Worm (Caenorhabditis elegans): ENCODE results near the gene C18B2.4.

C18B2.4 gene

DNA sequence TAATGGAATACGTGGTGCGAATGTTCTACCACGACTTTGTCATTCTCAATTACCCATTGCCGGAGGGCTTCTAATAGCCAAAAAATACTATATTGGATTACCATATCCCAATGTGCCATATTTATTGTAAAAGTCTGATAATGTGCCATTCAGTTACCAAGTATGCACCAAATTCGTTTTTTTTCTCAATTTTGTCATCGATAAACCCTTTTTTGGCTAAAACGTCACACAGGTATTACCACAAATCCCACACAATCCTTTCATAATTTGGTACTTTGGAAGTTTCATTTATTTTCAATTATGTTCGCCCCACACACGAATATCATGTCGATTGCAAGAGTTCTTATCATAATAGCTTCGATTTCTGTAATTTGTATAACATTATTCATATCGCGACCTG is 22.5 kb upstream of the C18B2.4 start, which contains the start of gene vep-2:
vep-2 (plus strand) TSS at position 301 of the 400 bp plus-strand sequence.
- TF ChIP-seq tbx-8 (GFP tag; optimal IDR thresholded peaks at IDR 0.05) (no peak), ztf-11 (tag; optimal IDR thresholded peaks at IDR 0.05) (no peak), flh-1 (GFP tag; optimal IDR thresholded peaks at IDR 0.05) (no peak), nhr-12 (tag; optimal IDR thresholded peaks at IDR 0.05) (no peak), elt-1 (tag; optimal IDR thresholded peaks at IDR 0.05; ENCODE audit: borderline replicate concordance, insufficient read depth) (no peak), drap-1 (GFP tag; optimal IDR thresholded peaks at IDR 0.05) (no peak), unc-39 (tag; optimal IDR thresholded peaks at IDR 0.05) (no peak), blmp-1 (tag; optimal IDR thresholded peaks at IDR 0.05) (no peak), nhr-76 (tag; optimal IDR thresholded peaks at IDR 0.05) (no peak), bed-3 (GFP tag; optimal IDR thresholded peaks at IDR 0.05) (no peak), mls-2 (tag; optimal IDR thresholded peaks at IDR 0.05) (no peak), unc-120 (tag; optimal IDR thresholded peaks at IDR 0.05; ENCODE audit: poor library complexity, severe bottlenecking) (no peak), unc-62 (GFP tag; optimal IDR thresholded peaks at IDR 0.05) (no peak), sem-2 (GFP tag; optimal IDR thresholded peaks at IDR 0.05) (no peak), ces-1 (GFP tag; optimal IDR thresholded peaks at IDR 0.05) (no peak), lin-32 (GFP tag; optimal IDR thresholded peaks at IDR 0.05) (no peak), lsy-2 (tag; optimal IDR thresholded peaks at IDR 0.05) (no peak), hlh-1 (tag; optimal IDR thresholded peaks at IDR 0.05) (no peak)

ce11 chrX:3625599-3625998 is 20.1 kb upstream of the C18B2.4 start:
- TF ChIP-seq elt-1 (tag; optimal IDR thresholded peaks at IDR 0.05; ENCODE audit: borderline replicate concordance, insufficient read depth) (no peak), hlh-1 (tag; optimal IDR thresholded peaks at IDR 0.05) (no peak), ceh-39 (tag; optimal IDR thresholded peaks at IDR 0.05) (no peak), sptf-1 (tag; optimal IDR thresholded peaks at IDR 0.05) (no peak), M03D4.4 (tag; optimal IDR thresholded peaks at IDR 0.05) (no peak), blmp-1 (tag; optimal IDR thresholded peaks at IDR 0.05) (no peak), nhr-76 (tag; optimal IDR thresholded peaks at IDR 0.05) (no peak), tbx-8 (GFP tag; optimal IDR thresholded peaks at IDR 0.05) (no peak), flh-1 (GFP tag; optimal IDR thresholded peaks at IDR 0.05) (no peak), sem-2 (GFP tag; optimal IDR thresholded peaks at IDR 0.05) (no peak), snpc-4 (tag; optimal IDR thresholded peaks at IDR 0.05) (no peak), ham-2 (GFP tag; optimal IDR thresholded peaks at IDR 0.05) (no peak), nhr-237 (tag; optimal IDR thresholded peaks at IDR 0.05) (no peak)

ce11 chrX:3623162-3623561 is 17.6 kb upstream of the C18B2.4 start, which contains the start of gene C18B2.2:
Gene C18B2.2, plus strand, starts transcription at chrX:3623462.
- TF ChIP-seq ceh-39 (tag; optimal IDR thresholded peaks at IDR 0.05) (no peak), bed-3 (GFP tag; optimal IDR thresholded peaks at IDR 0.05) (no peak), blmp-1 (tag; optimal IDR thresholded peaks at IDR 0.05) (no peak), unc-39 (tag; optimal IDR thresholded peaks at IDR 0.05) (no peak), ham-2 (GFP tag; optimal IDR thresholded peaks at IDR 0.05) (no peak), elt-1 (tag; optimal IDR thresholded peaks at IDR 0.05; ENCODE audit: borderline replicate concordance, insufficient read depth) (no peak), drap-1 (GFP tag; optimal IDR thresholded peaks at IDR 0.05) (no peak), pha-4 (tag; optimal IDR thresholded peaks at IDR 0.05) (no peak), ces-1 (GFP tag; optimal IDR thresholded peaks at IDR 0.05) (no peak), nhr-237 (tag; optimal IDR thresholded peaks at IDR 0.05) (no peak), lin-32 (GFP tag; optimal IDR thresholded peaks at IDR 0.05) (no peak), snpc-4 (tag; optimal IDR thresholded peaks at IDR 0.05) (no peak), mab-5 (tag; optimal IDR thresholded peaks at IDR 0.05) (no peak), sptf-1 (tag; optimal IDR thresholded peaks at IDR 0.05) (no peak), zip-8 (tag; optimal IDR thresholded peaks at IDR 0.05) (no peak), mep-1 (tag; optimal IDR thresholded peaks at IDR 0.05) (no peak), nhr-76 (tag; optimal IDR thresholded peaks at IDR 0.05) (no peak)

DNA sequence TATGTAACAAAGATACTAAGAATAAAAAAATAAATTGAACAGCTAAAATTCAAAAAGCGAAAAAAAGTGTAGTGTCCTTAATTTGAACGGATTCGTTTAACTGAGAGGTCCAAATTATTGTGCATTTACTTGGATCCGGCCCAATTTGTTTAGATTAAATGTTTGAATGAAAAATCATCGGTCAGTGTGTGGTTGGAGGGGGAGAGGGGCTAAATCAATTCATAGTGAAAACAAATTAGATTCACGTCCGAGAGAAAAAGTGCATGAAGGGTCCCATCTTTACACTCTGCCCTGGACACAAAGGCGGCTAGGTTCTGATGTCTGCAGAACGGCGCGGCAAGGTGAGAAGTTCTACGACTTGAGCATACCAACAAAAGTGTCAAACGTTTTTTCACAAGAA is 13.3 kb upstream of the C18B2.4 start:
- TF ChIP-seq nhr-28 (tag; optimal IDR thresholded peaks at IDR 0.05), result no peak
- TF ChIP-seq cnd-1 (tag; optimal IDR thresholded peaks at IDR 0.05), result no peak
- no peak for TF ChIP-seq elt-1 (tag; optimal IDR thresholded peaks at IDR 0.05; ENCODE audit: borderline replicate concordance, insufficient read depth)
- peak; percentile 92 for TF ChIP-seq ces-1 (GFP tag; optimal IDR thresholded peaks at IDR 0.05)

DNA sequence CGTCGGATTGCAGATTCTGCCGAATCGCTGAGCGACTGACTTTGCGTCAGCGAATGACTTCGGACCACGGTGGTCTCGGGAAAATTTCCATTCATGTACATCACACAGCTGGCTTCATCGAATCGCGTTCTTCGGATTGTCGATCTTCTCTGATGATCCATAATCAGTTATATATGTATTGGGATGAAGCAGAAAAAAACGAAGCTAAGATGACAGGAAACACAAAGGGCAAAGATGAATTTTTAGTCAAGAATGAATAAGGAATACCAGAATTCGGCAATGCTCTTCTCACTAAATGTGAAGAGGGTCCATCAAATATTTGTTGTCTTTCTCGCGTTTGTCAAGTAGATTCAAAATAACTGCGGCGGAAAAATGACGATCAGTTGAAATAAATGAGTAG is 11.7 kb upstream of the C18B2.4 start, which contains the start of gene del-9:
del-9 (minus strand) TSS at position 101 of the 400 bp plus-strand sequence.
- TF ChIP-seq lsy-2 (tag; optimal IDR thresholded peaks at IDR 0.05), result no peak
- no peak for TF ChIP-seq unc-39 (tag; optimal IDR thresholded peaks at IDR 0.05)
- TF ChIP-seq unc-62 (GFP tag; optimal IDR thresholded peaks at IDR 0.05), result no peak

Measured in whole organism, mixed stage, embryonic.